Worm (Caenorhabditis elegans) whole organism, mixed stage, embryonic: ENCODE results near the gene asp-15.

Experiments
- ces-1 ChIP-seq: fragments of 150-350 bp; optimal IDR thresholded peaks from 2 replicates; lab custom pipeline; 2014; ENCODE audit warnings: missing biosample characterization, missing genetic modification reagents, missing genetic modification characterization
- ham-2 ChIP-seq: fragments of 200-800 bp; sonication (Bioruptor generic); optimal IDR thresholded peaks from 2 replicates; lab custom pipeline; 2018; ENCODE audit warnings: mild to moderate bottlenecking, missing genetic modification characterization, missing compliant biosample characterization
- mep-1 ChIP-seq: fragments of 150-350 bp; optimal IDR thresholded peaks from 2 replicates; lab custom pipeline; 2017; ENCODE audit warnings: missing biosample characterization, missing genetic modification reagents, missing genetic modification characterization, inconsistent platforms
- nhr-12 ChIP-seq: fragments of 150-350 bp; optimal IDR thresholded peaks from 2 replicates; lab custom pipeline; 2014; ENCODE audit warnings: missing biosample characterization, missing genetic modification characterization
- pha-4 ChIP-seq: fragments of 150-350 bp; optimal IDR thresholded peaks from 2 replicates; lab custom pipeline; 2018; ENCODE audit warnings: missing biosample characterization, missing genetic modification reagents, missing genetic modification characterization
- sem-2 ChIP-seq: fragments of 200-800 bp; sonication (Bioruptor generic); optimal IDR thresholded peaks from 2 replicates; lab custom pipeline; 2018; ENCODE audit warnings: mild to moderate bottlenecking, missing genetic modification characterization, missing compliant biosample characterization
- snpc-4 ChIP-seq: fragments of 150-350 bp; optimal IDR thresholded peaks from 2 replicates; lab custom pipeline; 2014; ENCODE audit warnings: missing biosample characterization, missing genetic modification characterization
- unc-39 ChIP-seq: fragments of 150-350 bp; optimal IDR thresholded peaks from 2 replicates; lab custom pipeline; 2014; ENCODE audit warnings: missing biosample characterization, missing genetic modification characterization

- TF ChIP-seq unc-39 (tag; lab: Kevin White, UChicago) (no peak), pha-4 (tag; lab: Kevin White, UChicago) (no peak), nhr-12 (tag; lab: Kevin White, UChicago) (no peak), ces-1 (no peak), snpc-4 (tag; lab: Kevin White, UChicago) (no peak), ham-2 (GFP tag; lab: Kevin White, UChicago) (no peak), sem-2 (GFP tag; lab: Kevin White, UChicago) (no peak), mep-1 (no peak)
Observed at ce11 chrV:19036061-19036460, 8.6 kb downstream of the asp-15 start.
